Worm (Caenorhabditis elegans): ENCODE measurements around the gene C44H9.5.

DNA sequence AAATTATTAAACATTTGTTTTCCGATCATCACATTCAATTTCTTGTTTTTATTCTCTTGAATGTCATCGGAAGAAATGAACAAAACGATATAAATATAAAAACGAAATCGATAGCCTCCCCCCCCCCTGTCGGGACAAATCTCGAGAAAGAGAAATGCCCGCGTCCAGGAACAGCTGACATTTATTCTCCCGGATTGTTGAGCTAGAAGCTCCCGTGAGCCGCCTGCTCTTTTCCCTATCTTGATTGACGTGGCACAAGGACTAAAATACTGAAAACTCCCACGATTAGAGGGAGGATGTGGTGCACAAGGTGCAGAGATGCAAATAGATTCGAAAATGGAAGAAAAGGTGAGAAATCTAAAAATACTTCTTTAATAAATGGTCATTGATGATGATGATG, 47.2 kb upstream of the C44H9.5 start:
- no peak for TF ChIP-seq skn-1 (tag; optimal IDR thresholded peaks at IDR 0.05)
- TF ChIP-seq ceh-9 (tag; optimal IDR thresholded peaks at IDR 0.05), result no peak
- no peak for TF ChIP-seq elt-3 (tag; optimal IDR thresholded peaks at IDR 0.05)
- TF ChIP-seq ceh-82 (tag; optimal IDR thresholded peaks at IDR 0.05), result no peak
